Worm (Caenorhabditis elegans): ENCODE measurements around the gene mcd-1.

DNA sequence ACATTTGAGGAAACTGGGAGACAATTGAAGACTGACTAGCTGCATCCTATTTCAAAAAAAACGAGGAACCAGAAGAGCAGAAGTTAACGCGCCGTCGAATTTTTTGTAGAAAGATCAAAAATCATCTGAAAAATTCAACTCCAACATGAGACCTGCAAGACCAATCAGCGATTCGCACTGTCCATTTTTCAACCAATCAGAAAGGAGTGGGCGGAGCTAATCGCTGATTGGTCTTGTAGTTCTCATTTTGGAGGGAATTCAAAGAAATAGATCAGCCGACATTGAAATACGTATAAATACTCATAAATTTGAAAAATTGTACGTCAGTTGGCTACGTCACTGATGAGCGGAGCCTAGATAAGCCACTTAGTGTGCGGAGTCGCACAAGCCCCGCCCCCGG lies 19.3 kb downstream of the mcd-1 start:
- no peak for TF ChIP-seq madf-2 (tag; optimal IDR thresholded peaks at IDR 0.05)
- no peak for TF ChIP-seq lin-11 (tag; optimal IDR thresholded peaks at IDR 0.05)
- TF ChIP-seq nfya-1 (tag; optimal IDR thresholded peaks at IDR 0.05), result peak; percentile 55
- TF ChIP-seq pax-1 (tag; optimal IDR thresholded peaks at IDR 0.05), result no peak
- TF ChIP-seq pha-4 (tag; optimal IDR thresholded peaks at IDR 0.05), result no peak
- TF ChIP-seq ets-4 (tag; optimal IDR thresholded peaks at IDR 0.05), result no peak
- no peak for TF ChIP-seq C08G9.2 (tag; optimal IDR thresholded peaks at IDR 0.05)
- no peak for TF ChIP-seq unc-86 (tag; optimal IDR thresholded peaks at IDR 0.05)
- TF ChIP-seq pqm-1 (tag; optimal IDR thresholded peaks at IDR 0.05), result no peak
- TF ChIP-seq ama-1 (optimal IDR thresholded peaks at IDR 0.05), result no peak
- no peak for TF ChIP-seq fkh-6 (tag; optimal IDR thresholded peaks at IDR 0.05)
- no peak for TF ChIP-seq tbx-2 (tag; optimal IDR thresholded peaks at IDR 0.05)
- no peak for TF ChIP-seq elt-2 (tag; optimal IDR thresholded peaks at IDR 0.05)
- no peak for TF ChIP-seq fkh-10 (GFP tag; optimal IDR thresholded peaks at IDR 0.05)

Data from whole organism, late embryonic.